Worm (Caenorhabditis elegans) whole organism, mixed stage, embryonic: ENCODE results near the gene F40G9.19.

Source experiments
- drap-1 ChIP-seq: fragments of 200-800 bp; sonication (Bioruptor generic); optimal IDR thresholded peaks from 3 replicates; lab custom pipeline; 2018; ENCODE audit warnings: mild to moderate bottlenecking, missing genetic modification characterization, missing compliant biosample characterization
- elt-1 ChIP-seq: sonication (generic microtip); optimal IDR thresholded peaks from 2 replicates; lab custom pipeline; 2017; ENCODE audit warnings: missing genetic modification characterization, mild to moderate bottlenecking, missing compliant biosample characterization, antibody characterized with exemption, moderate library complexity, borderline replicate concordance; ENCODE audit not compliant: insufficient read depth
- unc-62 ChIP-seq: fragments of 150-350 bp; optimal IDR thresholded peaks from 2 replicates; lab custom pipeline; 2014; ENCODE audit warnings: missing biosample characterization, missing genetic modification reagents, missing genetic modification characterization
- ztf-11 ChIP-seq: fragments of 150-350 bp; optimal IDR thresholded peaks from 2 replicates; lab custom pipeline; 2014; ENCODE audit warnings: missing biosample characterization, missing genetic modification characterization

DNA sequence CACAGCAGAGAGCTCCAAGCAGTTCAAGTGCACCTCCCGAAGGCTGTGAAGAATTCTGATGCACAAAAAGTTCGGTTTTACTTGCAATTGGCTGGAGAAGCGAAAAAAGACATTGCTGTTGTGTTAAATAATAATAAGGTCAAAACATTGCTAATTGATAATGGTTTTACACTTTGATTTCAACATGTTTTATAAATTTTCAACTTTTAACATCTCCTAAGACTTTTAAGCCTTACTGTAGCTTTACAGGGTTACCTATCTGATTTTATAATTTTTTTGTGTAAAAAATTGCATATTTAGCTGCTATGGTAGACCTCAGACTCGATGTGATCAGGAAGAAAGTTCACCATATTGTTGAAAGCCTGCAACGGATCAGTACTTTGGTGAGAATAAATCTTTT, 39.4 kb upstream of the F40G9.19 start, which contains the start of gene pals-25:
- TF ChIP-seq elt-1 (no peak), unc-62 (GFP tag; lab: Kevin White, UChicago) (no peak), drap-1 (GFP tag; lab: Kevin White, UChicago) (no peak), ztf-11 (tag; lab: Kevin White, UChicago) (no peak)
